Fruit fly (Drosophila melanogaster) whole organism, embryonic: ENCODE results near the gene Upf1.

ENCODE experiments used
- Aef1 ChIP-seq: fragments of 200-800 bp; sonication (Bioruptor generic); IDR thresholded peaks from 3 replicates; pipeline ENCODE4 v1.3.6; 2022; ENCODE audit warnings: missing biosample characterization, missing genetic modification characterization
- B-H1 ChIP-seq: fragments of 200-800 bp; sonication (Bioruptor generic); IDR thresholded peaks from 3 replicates; pipeline ENCODE4 v1.3.6; 2022; ENCODE audit warnings: missing biosample characterization, missing genetic modification characterization
- BEAF-32 ChIP-seq: fragments of 200-800 bp; sonication (Bioruptor generic); optimal IDR thresholded peaks from 3 replicates; lab custom pipeline; 2017; ENCODE audit warnings: missing biosample characterization, missing genetic modification characterization, mild to moderate bottlenecking, moderate library complexity, missing genetic modification reagents
- C15 ChIP-seq: fragments of 200-800 bp; sonication (Bioruptor generic); IDR thresholded peaks from 3 replicates; pipeline ENCODE4 v1.3.6; 2022; ENCODE audit warnings: missing biosample characterization, missing genetic modification characterization
- CG10274 ChIP-seq: fragments of 200-800 bp; sonication (Bioruptor generic); optimal IDR thresholded peaks from 3 replicates; lab custom pipeline; 2017; ENCODE audit warnings: missing biosample characterization, mild to moderate bottlenecking, missing genetic modification characterization
- CG10979 ChIP-seq: fragments of 200-800 bp; sonication (Bioruptor generic); optimal IDR thresholded peaks from 2 replicates; lab custom pipeline; 2018; ENCODE audit warnings: missing biosample characterization, mild to moderate bottlenecking, missing genetic modification characterization, moderate library complexity
- CG11247 ChIP-seq: fragments of 200-800 bp; sonication (Bioruptor generic); IDR thresholded peaks from 2 replicates; pipeline ENCODE4 v1.3.6; 2022; ENCODE audit warnings: missing biosample characterization, missing genetic modification characterization
- CG14050 ChIP-seq: fragments of 200-800 bp; sonication (Bioruptor generic); IDR thresholded peaks from 3 replicates; pipeline ENCODE4 v1.3.6; 2022; ENCODE audit warnings: missing biosample characterization, missing genetic modification characterization
- CG15073 ChIP-seq: fragments of 200-800 bp; sonication (Bioruptor generic); optimal IDR thresholded peaks from 2 replicates; lab custom pipeline; 2016; ENCODE audit warnings: missing biosample characterization, missing genetic modification characterization
- CG17802 ChIP-seq: fragments of 200-800 bp; sonication (Bioruptor generic); optimal IDR thresholded peaks from 2 replicates; lab custom pipeline; 2018; ENCODE audit warnings: missing biosample characterization, mild to moderate bottlenecking, missing genetic modification characterization, moderate library complexity
- CG18619 ChIP-seq: fragments of 200-800 bp; sonication (Bioruptor generic); optimal IDR thresholded peaks from 3 replicates; lab custom pipeline; 2017; ENCODE audit warnings: missing biosample characterization, mild to moderate bottlenecking, missing genetic modification characterization
- CG31224 ChIP-seq: fragments of 200-800 bp; sonication (Bioruptor generic); IDR thresholded peaks from 2 replicates; pipeline ENCODE4 v1.3.6; 2022; ENCODE audit warnings: missing biosample characterization, missing genetic modification characterization
- CG4282 ChIP-seq: fragments of 200-800 bp; sonication (Bioruptor generic); optimal IDR thresholded peaks from 2 replicates; lab custom pipeline; 2016; ENCODE audit warnings: missing biosample characterization, missing genetic modification characterization
- CG4328 ChIP-seq: fragments of 200-800 bp; sonication (Bioruptor generic); optimal IDR thresholded peaks from 3 replicates; lab custom pipeline; 2017; ENCODE audit warnings: missing biosample characterization, missing genetic modification reagents, missing genetic modification characterization
- CG4617 ChIP-seq: fragments of 200-800 bp; sonication (Bioruptor generic); optimal IDR thresholded peaks from 3 replicates; lab custom pipeline; 2016; ENCODE audit warnings: missing biosample characterization, missing genetic modification characterization, borderline replicate concordance
- CG6272 ChIP-seq: fragments of 200-800 bp; sonication (Bioruptor generic); IDR thresholded peaks from 2 replicates; pipeline ENCODE4 v1.3.6; 2022; ENCODE audit warnings: missing biosample characterization, missing genetic modification characterization
- CG6654 ChIP-seq: fragments of 200-800 bp; sonication (Bioruptor generic); optimal IDR thresholded peaks from 2 replicates; lab custom pipeline; 2017; ENCODE audit warnings: missing biosample characterization, mild to moderate bottlenecking, missing genetic modification characterization
- CG6689 ChIP-seq: fragments of 200-800 bp; sonication (Bioruptor generic); IDR thresholded peaks from 2 replicates; pipeline ENCODE4 v1.3.6; 2022; ENCODE audit warnings: missing biosample characterization, missing genetic modification characterization
- CG7271 ChIP-seq: fragments of 200-800 bp; sonication (Bioruptor generic); optimal IDR thresholded peaks from 2 replicates; lab custom pipeline; 2018; ENCODE audit warnings: missing biosample characterization, mild to moderate bottlenecking, missing genetic modification characterization, moderate library complexity
- CG7928 ChIP-seq: fragments of 200-800 bp; sonication (Bioruptor generic); optimal IDR thresholded peaks from 2 replicates; lab custom pipeline; 2017; ENCODE audit warnings: missing biosample characterization, mild to moderate bottlenecking, missing genetic modification characterization
- CG8359 ChIP-seq: fragments of 200-800 bp; sonication (Bioruptor generic); optimal IDR thresholded peaks from 2 replicates; lab custom pipeline; 2017; ENCODE audit warnings: missing biosample characterization, mild to moderate bottlenecking, missing genetic modification characterization, borderline replicate concordance
- CG9817 ChIP-seq: fragments of 200-800 bp; sonication (Bioruptor generic); optimal IDR thresholded peaks from 2 replicates; lab custom pipeline; 2018; ENCODE audit warnings: missing biosample characterization, mild to moderate bottlenecking, missing genetic modification characterization, moderate library complexity
- CG9876 ChIP-seq: fragments of 200-800 bp; sonication (Bioruptor generic); optimal IDR thresholded peaks from 2 replicates; lab custom pipeline; 2016; ENCODE audit warnings: missing biosample characterization, missing genetic modification characterization
- CHES-1-like ChIP-seq: fragments of 200-800 bp; sonication (Bioruptor generic); optimal IDR thresholded peaks from 2 replicates; lab custom pipeline; 2016; ENCODE audit warnings: missing biosample characterization, missing genetic modification characterization
- CTCF ChIP-seq: fragments of 200-800 bp; sonication (Bioruptor generic); optimal IDR thresholded peaks from 2 replicates; lab custom pipeline; 2017; ENCODE audit warnings: missing biosample characterization, mild to moderate bottlenecking, missing genetic modification characterization, moderate library complexity
- Dek ChIP-seq: fragments of 200-800 bp; sonication (Bioruptor generic); optimal IDR thresholded peaks from 3 replicates; lab custom pipeline; 2019; ENCODE audit warnings: missing biosample characterization, mild to moderate bottlenecking, missing genetic modification characterization, moderate library complexity
- Doc2 ChIP-seq: fragments of 200-800 bp; sonication (Bioruptor generic); IDR thresholded peaks from 2 replicates; pipeline ENCODE4 v1.3.6; 2022; ENCODE audit warnings: missing biosample characterization, missing genetic modification characterization
- Dp ChIP-seq: fragments of 200-800 bp; sonication (Bioruptor generic); optimal IDR thresholded peaks from 2 replicates; lab custom pipeline; 2018; ENCODE audit warnings: missing biosample characterization, mild to moderate bottlenecking, missing genetic modification characterization, moderate library complexity
- Fer1 ChIP-seq: fragments of 200-800 bp; sonication (Bioruptor generic); optimal IDR thresholded peaks from 2 replicates; lab custom pipeline; 2017; ENCODE audit warnings: missing biosample characterization, mild to moderate bottlenecking, missing genetic modification characterization
- HHEX ChIP-seq: fragments of 200-800 bp; sonication (Bioruptor generic); optimal IDR thresholded peaks from 3 replicates; lab custom pipeline; 2017; ENCODE audit warnings: missing biosample characterization, mild to moderate bottlenecking, missing genetic modification characterization, missing genetic modification reagents
- HLH3B ChIP-seq: fragments of 200-800 bp; sonication (Bioruptor generic); IDR thresholded peaks from 2 replicates; pipeline ENCODE4 v1.3.6; 2022; ENCODE audit warnings: missing biosample characterization, missing genetic modification characterization
- Hmr ChIP-seq: fragments of 200-800 bp; sonication (Bioruptor generic); optimal IDR thresholded peaks from 3 replicates; lab custom pipeline; 2017; ENCODE audit warnings: mild to moderate bottlenecking, missing biosample characterization, missing genetic modification reagents, missing genetic modification characterization
- MBD-R2 ChIP-seq: fragments of 200-800 bp; sonication (Bioruptor generic); IDR thresholded peaks from 2 replicates; pipeline ENCODE4 v1.3.6; 2022; ENCODE audit warnings: missing biosample characterization, missing genetic modification characterization
- Sox102F ChIP-seq: fragments of 200-800 bp; sonication (Bioruptor generic); optimal IDR thresholded peaks from 2 replicates; lab custom pipeline; 2018; ENCODE audit warnings: missing biosample characterization, mild to moderate bottlenecking, missing genetic modification characterization, moderate library complexity
- Sry-δ ChIP-seq: fragments of 200-800 bp; sonication (Bioruptor generic); optimal IDR thresholded peaks from 2 replicates; lab custom pipeline; 2016; ENCODE audit warnings: missing biosample characterization, missing genetic modification characterization
- YL-1 ChIP-seq: fragments of 200-800 bp; sonication (Bioruptor generic); optimal IDR thresholded peaks from 3 replicates; lab custom pipeline; 2017; ENCODE audit warnings: missing biosample characterization, mild to moderate bottlenecking, missing genetic modification characterization
- az2 ChIP-seq: fragments of 200-800 bp; sonication (Bioruptor generic); optimal IDR thresholded peaks from 3 replicates; lab custom pipeline; 2016; ENCODE audit warnings: missing biosample characterization, missing genetic modification characterization
- bbx ChIP-seq: fragments of 200-800 bp; sonication (Bioruptor generic); IDR thresholded peaks from 2 replicates; pipeline ENCODE4 v1.3.6; 2022; ENCODE audit warnings: missing biosample characterization, missing genetic modification characterization; ENCODE audit not compliant: partially characterized antibody
- cg ChIP-seq: fragments of 200-800 bp; sonication (Bioruptor generic); optimal IDR thresholded peaks from 3 replicates; lab custom pipeline; 2019; ENCODE audit warnings: missing biosample characterization, mild to moderate bottlenecking, missing genetic modification characterization, moderate library complexity
- chif ChIP-seq, 2 experiments: fragments of 200-800 bp; sonication (Bioruptor generic); optimal IDR thresholded peaks; 3 replicates each; lab custom pipeline; 2016; ENCODE audit warnings: missing biosample characterization in 2 of 2, missing genetic modification characterization in 2 of 2
- corto ChIP-seq: fragments of 200-800 bp; sonication (Bioruptor generic); optimal IDR thresholded peaks from 2 replicates; lab custom pipeline; 2016; ENCODE audit warnings: missing biosample characterization, mild to moderate bottlenecking, missing genetic modification characterization, moderate library complexity
- dati ChIP-seq: fragments of 200-800 bp; sonication (Bioruptor generic); IDR thresholded peaks from 2 replicates; pipeline ENCODE4 v1.3.6; 2022; ENCODE audit warnings: missing biosample characterization, missing genetic modification characterization
- gce ChIP-seq: fragments of 200-800 bp; sonication (Bioruptor generic); IDR thresholded peaks from 3 replicates; pipeline ENCODE4 v1.3.6; 2022; ENCODE audit warnings: missing biosample characterization, missing genetic modification characterization
- gsb-n ChIP-seq: fragments of 200-800 bp; sonication (Bioruptor generic); optimal IDR thresholded peaks from 3 replicates; lab custom pipeline; 2018; ENCODE audit warnings: missing biosample characterization, mild to moderate bottlenecking, missing genetic modification characterization
- jing ChIP-seq: fragments of 200-800 bp; sonication (Bioruptor generic); optimal IDR thresholded peaks from 2 replicates; lab custom pipeline; 2018; ENCODE audit warnings: missing biosample characterization, mild to moderate bottlenecking, missing genetic modification characterization
- lov ChIP-seq, 2 experiments: fragments of 200-800 bp in 1 of 2; fragments of >200 bp in 1 of 2; sonication (Bioruptor generic) in 1 of 2; IDR thresholded peaks in 1 of 2; optimal IDR thresholded peaks in 1 of 2; 2 replicates in 1 of 2; 3 replicates in 1 of 2; pipeline versions ENCODE4 v1.3.6 to Lab custom; 2017 to 2022; ENCODE audit warnings: missing biosample characterization in 1 of 2, missing genetic modification characterization in 1 of 2
- nmo ChIP-seq: fragments of 200-800 bp; sonication (Bioruptor generic); optimal IDR thresholded peaks from 2 replicates; lab custom pipeline; 2018; ENCODE audit warnings: missing biosample characterization, mild to moderate bottlenecking, missing genetic modification characterization, moderate library complexity
- row ChIP-seq: fragments of 200-800 bp; sonication (Bioruptor generic); IDR thresholded peaks from 3 replicates; pipeline ENCODE4 v1.3.6; 2022; ENCODE audit warnings: missing biosample characterization, missing genetic modification characterization
- salm ChIP-seq: fragments of 200-800 bp; sonication (Bioruptor generic); optimal IDR thresholded peaks from 2 replicates; lab custom pipeline; 2018; ENCODE audit warnings: missing biosample characterization, mild to moderate bottlenecking, missing genetic modification characterization
- stc ChIP-seq: fragments of 200-800 bp; sonication (Bioruptor generic); IDR thresholded peaks from 2 replicates; pipeline ENCODE4 v1.3.6; 2022; ENCODE audit warnings: missing biosample characterization, missing genetic modification characterization
- tna ChIP-seq: fragments of 200-800 bp; sonication (Bioruptor generic); IDR thresholded peaks from 2 replicates; pipeline ENCODE4 v1.3.6; 2022; ENCODE audit warnings: missing biosample characterization, missing genetic modification characterization; ENCODE audit not compliant: partially characterized antibody
- wor ChIP-seq: fragments of 200-800 bp; sonication (Bioruptor generic); IDR thresholded peaks from 2 replicates; pipeline ENCODE4 v1.3.6; 2022; ENCODE audit warnings: missing biosample characterization, missing genetic modification characterization

Gene Upf1

DNA sequence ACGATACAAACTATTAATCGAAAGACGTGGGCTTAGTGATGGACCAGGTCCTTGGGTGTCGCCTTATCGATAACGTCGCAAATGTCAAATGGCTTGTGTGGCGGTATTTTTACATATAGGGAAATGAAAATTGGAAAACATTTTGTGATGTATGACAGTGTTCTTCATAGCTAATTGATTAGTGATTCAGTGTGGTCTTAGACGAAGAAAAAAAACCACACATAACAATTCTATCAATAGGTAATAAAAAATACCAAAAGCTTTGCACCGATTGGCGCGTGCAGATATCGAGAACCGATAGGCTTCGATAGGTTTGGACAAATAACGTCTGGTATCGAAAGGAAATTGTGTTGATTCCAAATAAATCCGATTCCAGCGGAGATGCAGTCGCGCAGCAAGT, 36.3 kb downstream of the Upf1 start, which contains the start of the genes Nrd1 and CG1847 (continued):
- no peak for TF ChIP-seq CG7271 (tag; lab: Kevin White, UChicago)
- TF ChIP-seq CG7928 (GFP tag; lab: Kevin White, UChicago), result no peak
- TF ChIP-seq bbx, result peak; percentile 55
- no peak for TF ChIP-seq jing (GFP tag; lab: Kevin White, UChicago)
- no peak for TF ChIP-seq Doc2
- TF ChIP-seq tna (GFP tag; lab: Robert Waterston, UW), result peak; percentile 87
- no peak for TF ChIP-seq corto
- TF ChIP-seq CG4617 (GFP tag; lab: Kevin White, UChicago), result peak; percentile 27
- no peak for TF ChIP-seq az2 (GFP tag; lab: Kevin White, UChicago)
- TF ChIP-seq lov (optimal IDR thresholded peaks at IDR 0.05; lab: Kevin White, UChicago), result no peak
- no peak for TF ChIP-seq lov (GFP tag; IDR thresholded peaks at IDR 0.05; lab: Robert Waterston, UW)
- no peak for TF ChIP-seq CG4282 (GFP tag; lab: Kevin White, UChicago)
- no peak for TF ChIP-seq CG14050
- no peak for TF ChIP-seq salm (tag; lab: Kevin White, UChicago)
- TF ChIP-seq CG15073 (GFP tag; lab: Kevin White, UChicago), result no peak
- no peak for TF ChIP-seq Dek
- no peak for TF ChIP-seq wor (GFP tag; lab: Robert Waterston, UW)
- TF ChIP-seq dati (GFP tag; lab: Robert Waterston, UW), result no peak
- peak; percentile 46 for TF ChIP-seq Dp (GFP tag; lab: Kevin White, UChicago)
- TF ChIP-seq MBD-R2 (GFP tag; lab: Robert Waterston, UW), result peak; percentile 51
- TF ChIP-seq CG8359 (GFP tag; lab: Kevin White, UChicago), result no peak
- no peak for TF ChIP-seq CG4328 (GFP tag; lab: Kevin White, UChicago)
- TF ChIP-seq CG11247, result no peak
- no peak for TF ChIP-seq CG17802 (tag; lab: Kevin White, UChicago)
- TF ChIP-seq CG9876 (GFP tag; lab: Kevin White, UChicago), result no peak
- no peak for TF ChIP-seq gce (GFP tag; lab: Robert Waterston, UW)
- no peak for TF ChIP-seq stc (GFP tag; lab: Robert Waterston, UW)
- TF ChIP-seq gsb-n (tag; lab: Kevin White, UChicago), result no peak
- TF ChIP-seq CG9817 (tag; lab: Kevin White, UChicago), result no peak
- no peak for TF ChIP-seq YL-1
- TF ChIP-seq CG10274 (GFP tag; lab: Kevin White, UChicago), result no peak
- no peak for TF ChIP-seq B-H1 (GFP tag; lab: Robert Waterston, UW)
- TF ChIP-seq nmo (GFP tag; lab: Kevin White, UChicago), result no peak
- no peak for TF ChIP-seq HHEX
- peak; percentile 88 for TF ChIP-seq Sry-δ (GFP tag; lab: Kevin White, UChicago)
- TF ChIP-seq CG6272 (GFP tag; lab: Robert Waterston, UW), result no peak
- no peak for TF ChIP-seq CG6689
- no peak for TF ChIP-seq CTCF
- TF ChIP-seq HLH3B (GFP tag; lab: Robert Waterston, UW), result no peak
- no peak for TF ChIP-seq cg (GFP tag; lab: Kevin White, UChicago)
- TF ChIP-seq BEAF-32 (GFP tag; lab: Kevin White, UChicago), result peak; percentile 72
- no peak for TF ChIP-seq CG18619 (GFP tag; lab: Kevin White, UChicago)
- TF ChIP-seq CG6654 (GFP tag; lab: Kevin White, UChicago), result no peak
- no peak for TF ChIP-seq Fer1 (GFP tag; lab: Kevin White, UChicago)
- TF ChIP-seq CHES-1-like (GFP tag; lab: Kevin White, UChicago), result no peak
- TF ChIP-seq CG10979, result no peak
- TF ChIP-seq C15 (GFP tag; lab: Robert Waterston, UW), result no peak
- TF ChIP-seq chif (GFP tag; optimal IDR thresholded peaks at IDR 0.05; lab: Kevin White, UChicago), result no peak
- 0 out of 3 replicates have a peak, but pooled peaks have one; percentile 17 for TF ChIP-seq row (GFP tag; lab: Robert Waterston, UW)
- no peak for TF ChIP-seq Sox102F
- no peak for TF ChIP-seq CG31224 (GFP tag; lab: Robert Waterston, UW)
- TF ChIP-seq Hmr, result no peak
- TF ChIP-seq Aef1 (GFP tag; lab: Robert Waterston, UW), result no peak
